Fruit fly (Drosophila melanogaster) whole organism, prepupa: Measurements from ENCODE around the gene CRIF.

Source experiments
- Blimp-1 ChIP-seq: fragments of 200-800 bp; sonication (Bioruptor generic); optimal IDR thresholded peaks from 3 replicates; lab custom pipeline; 2017; ENCODE audit warnings: missing biosample characterization, missing genetic modification characterization, mild to moderate bottlenecking, moderate library complexity, missing genetic modification reagents
- CG10631 ChIP-seq: fragments of 200-800 bp; sonication (Bioruptor generic); optimal IDR thresholded peaks from 2 replicates; lab custom pipeline; 2016; ENCODE audit warnings: missing biosample characterization, missing genetic modification characterization
- CG10669 ChIP-seq: fragments of 200-800 bp; sonication (Bioruptor generic); optimal IDR thresholded peaks from 3 replicates; lab custom pipeline; 2018; ENCODE audit warnings: missing biosample characterization, mild to moderate bottlenecking, missing genetic modification characterization, moderate library complexity
- CG11294 ChIP-seq: fragments of 200-800 bp; sonication (Bioruptor generic); IDR thresholded peaks from 2 replicates; pipeline ENCODE4 v1.3.6; 2022; ENCODE audit warnings: missing biosample characterization, missing genetic modification characterization
- CG11762 ChIP-seq: fragments of 200-800 bp; sonication (Bioruptor generic); optimal IDR thresholded peaks from 3 replicates; lab custom pipeline; 2016; ENCODE audit warnings: missing biosample characterization, missing genetic modification characterization; ENCODE audit not compliant: insufficient read depth
- CG15336 ChIP-seq: fragments of 200-800 bp; sonication (Bioruptor generic); IDR thresholded peaks from 2 replicates; pipeline ENCODE4 v1.3.6; 2022; ENCODE audit warnings: missing biosample characterization, missing genetic modification characterization
- CG1621 ChIP-seq: fragments of 200-800 bp; sonication (Bioruptor generic); optimal IDR thresholded peaks from 3 replicates; lab custom pipeline; 2018; ENCODE audit warnings: missing biosample characterization, mild to moderate bottlenecking, missing genetic modification characterization
- CG16779 ChIP-seq: fragments of 200-800 bp; sonication (Bioruptor generic); optimal IDR thresholded peaks from 3 replicates; lab custom pipeline; 2017; ENCODE audit warnings: missing biosample characterization, mild to moderate bottlenecking, missing genetic modification characterization
- CG3032 ChIP-seq: fragments of 200-800 bp; optimal IDR thresholded peaks from 2 replicates; lab custom pipeline; 2019; ENCODE audit warnings: missing biosample characterization, mild to moderate bottlenecking, missing genetic modification characterization, moderate library complexity
- CG31627 ChIP-seq: fragments of 200-800 bp; sonication (Bioruptor generic); optimal IDR thresholded peaks from 3 replicates; lab custom pipeline; 2016; ENCODE audit warnings: missing biosample characterization, missing genetic modification characterization
- CG32006 ChIP-seq: fragments of 200-800 bp; sonication (Bioruptor generic); optimal IDR thresholded peaks from 3 replicates; lab custom pipeline; 2017; ENCODE audit warnings: missing biosample characterization, mild to moderate bottlenecking, missing genetic modification characterization
- CG34406 ChIP-seq: fragments of 200-800 bp; sonication (Bioruptor generic); optimal IDR thresholded peaks from 3 replicates; lab custom pipeline; 2016; ENCODE audit warnings: missing biosample characterization, missing genetic modification characterization
- CG3919 ChIP-seq: fragments of 200-800 bp; sonication (Bioruptor generic); optimal IDR thresholded peaks from 3 replicates; lab custom pipeline; 2016; ENCODE audit warnings: missing biosample characterization, missing genetic modification characterization
- CG6163 ChIP-seq: fragments of 200-800 bp; sonication (Bioruptor generic); IDR thresholded peaks from 3 replicates; pipeline ENCODE4 v1.3.6; 2022; ENCODE audit warnings: missing biosample characterization, missing genetic modification characterization
- CG6276 ChIP-seq: fragments of 200-800 bp; sonication (Bioruptor generic); optimal IDR thresholded peaks from 2 replicates; lab custom pipeline; 2017; ENCODE audit warnings: missing biosample characterization, mild to moderate bottlenecking, missing genetic modification characterization
- CG6792 ChIP-seq: fragments of 200-800 bp; sonication (Bioruptor generic); optimal IDR thresholded peaks from 3 replicates; lab custom pipeline; 2016; ENCODE audit warnings: missing biosample characterization, missing genetic modification characterization
- CG6854 ChIP-seq: fragments of 200-800 bp; sonication (Bioruptor generic); optimal IDR thresholded peaks from 2 replicates; lab custom pipeline; 2017; ENCODE audit warnings: missing biosample characterization, mild to moderate bottlenecking, missing genetic modification characterization
- CG7368 ChIP-seq: fragments of 200-800 bp; sonication (Bioruptor generic); optimal IDR thresholded peaks from 3 replicates; lab custom pipeline; 2016; ENCODE audit warnings: missing biosample characterization, missing genetic modification characterization
- CG8119 ChIP-seq: fragments of 200-800 bp; sonication (Bioruptor generic); IDR thresholded peaks from 3 replicates; pipeline ENCODE4 v1.3.6; 2022; ENCODE audit warnings: missing biosample characterization, missing genetic modification characterization
- CG8319 ChIP-seq: fragments of 200-800 bp; sonication (Bioruptor generic); optimal IDR thresholded peaks from 3 replicates; lab custom pipeline; 2016; ENCODE audit warnings: missing biosample characterization, missing genetic modification characterization
- Eip78C ChIP-seq: fragments of 200-800 bp; sonication (Bioruptor generic); peaks from one replicate; lab custom pipeline; 2016; ENCODE audit warnings: missing biosample characterization, missing genetic modification characterization
- Eip93F ChIP-seq: fragments of 200-800 bp; sonication (Bioruptor generic); optimal IDR thresholded peaks from 2 replicates; lab custom pipeline; 2016; ENCODE audit warnings: missing biosample characterization, mild to moderate bottlenecking, missing genetic modification characterization
- Ets21C ChIP-seq: fragments of 200-800 bp; sonication (Bioruptor generic); optimal IDR thresholded peaks from 3 replicates; lab custom pipeline; 2016; ENCODE audit warnings: missing biosample characterization, missing genetic modification characterization
- Ets96B ChIP-seq: fragments of 200-800 bp; optimal IDR thresholded peaks from 2 replicates; lab custom pipeline; 2019; ENCODE audit warnings: missing biosample characterization, mild to moderate bottlenecking, missing genetic modification characterization, moderate library complexity
- Gug ChIP-seq: fragments of 200-800 bp; sonication (Bioruptor generic); IDR thresholded peaks from 2 replicates; pipeline ENCODE4 v1.3.6; 2022; ENCODE audit warnings: missing biosample characterization, missing genetic modification characterization
- Hr39 ChIP-seq: fragments of 200-800 bp; sonication (Bioruptor generic); optimal IDR thresholded peaks from 2 replicates; lab custom pipeline; 2016; ENCODE audit warnings: missing biosample characterization, missing genetic modification characterization
- Hr4 ChIP-seq: fragments of 200-800 bp; sonication (Bioruptor generic); optimal IDR thresholded peaks from 3 replicates; lab custom pipeline; 2016; ENCODE audit warnings: missing biosample characterization, missing genetic modification characterization
- Lpt ChIP-seq: fragments of 200-800 bp; sonication (Bioruptor generic); optimal IDR thresholded peaks from 3 replicates; lab custom pipeline; 2016; ENCODE audit warnings: missing biosample characterization, missing genetic modification characterization
- Met ChIP-seq: fragments of 200-800 bp; sonication (Bioruptor generic); optimal IDR thresholded peaks from 3 replicates; lab custom pipeline; 2016; ENCODE audit warnings: missing biosample characterization, missing genetic modification characterization
- OdsH ChIP-seq: fragments of 200-800 bp; sonication (Bioruptor generic); optimal IDR thresholded peaks from 3 replicates; lab custom pipeline; 2016; ENCODE audit warnings: missing biosample characterization, missing genetic modification characterization
- Smox ChIP-seq: fragments of 200-800 bp; sonication (Bioruptor generic); optimal IDR thresholded peaks from 3 replicates; lab custom pipeline; 2016; ENCODE audit warnings: missing biosample characterization, missing genetic modification characterization
- Sox102F ChIP-seq: fragments of 200-800 bp; sonication (Bioruptor generic); optimal IDR thresholded peaks from 2 replicates; lab custom pipeline; 2016; ENCODE audit warnings: missing biosample characterization, mild to moderate bottlenecking, missing genetic modification characterization
- Sox15 ChIP-seq: fragments of 200-800 bp; sonication (Bioruptor generic); optimal IDR thresholded peaks from 3 replicates; lab custom pipeline; 2016; ENCODE audit warnings: missing biosample characterization, missing genetic modification characterization
- achi ChIP-seq: fragments of 200-800 bp; sonication (Bioruptor generic); optimal IDR thresholded peaks from 3 replicates; lab custom pipeline; 2016; ENCODE audit warnings: missing biosample characterization, missing genetic modification characterization
- acj6 ChIP-seq: fragments of 200-800 bp; sonication (Bioruptor generic); optimal IDR thresholded peaks from 3 replicates; lab custom pipeline; 2016; ENCODE audit warnings: missing biosample characterization, missing genetic modification characterization
- cyc ChIP-seq: fragments of 200-800 bp; sonication (Bioruptor generic); optimal IDR thresholded peaks from 3 replicates; lab custom pipeline; 2016; ENCODE audit warnings: missing biosample characterization, missing genetic modification characterization
- dac ChIP-seq: fragments of 200-800 bp; sonication (Bioruptor generic); optimal IDR thresholded peaks from 2 replicates; lab custom pipeline; 2017; ENCODE audit warnings: missing biosample characterization, mild to moderate bottlenecking, missing genetic modification characterization
- esn ChIP-seq: fragments of 200-800 bp; sonication (Bioruptor generic); optimal IDR thresholded peaks from 2 replicates; lab custom pipeline; 2016; ENCODE audit warnings: missing biosample characterization, mild to moderate bottlenecking, missing genetic modification characterization, moderate library complexity
- fd85E ChIP-seq: fragments of 200-800 bp; sonication (Bioruptor generic); optimal IDR thresholded peaks from 3 replicates; lab custom pipeline; 2016; ENCODE audit warnings: missing biosample characterization, missing genetic modification characterization
- fkh ChIP-seq: fragments of 200-800 bp; sonication (Bioruptor generic); optimal IDR thresholded peaks from 3 replicates; lab custom pipeline; 2017; ENCODE audit warnings: missing biosample characterization, mild to moderate bottlenecking, missing genetic modification characterization, moderate library complexity
- lz ChIP-seq: fragments of 200-800 bp; sonication (Bioruptor generic); optimal IDR thresholded peaks from 3 replicates; lab custom pipeline; 2016; ENCODE audit warnings: missing biosample characterization, missing genetic modification characterization
- net ChIP-seq: fragments of 200-800 bp; sonication (Bioruptor generic); optimal IDR thresholded peaks from 3 replicates; lab custom pipeline; 2016; ENCODE audit warnings: missing biosample characterization, missing genetic modification characterization
- salr ChIP-seq, 2 experiments: fragments of 200-800 bp; sonication (Bioruptor generic); optimal IDR thresholded peaks; 3 replicates each; lab custom pipeline; 2016 to 2018; ENCODE audit warnings: missing biosample characterization in 2 of 2, missing genetic modification characterization in 2 of 2, mild to moderate bottlenecking in 1 of 2
- spab ChIP-seq: fragments of 200-800 bp; sonication (Bioruptor generic); optimal IDR thresholded peaks from 2 replicates; lab custom pipeline; 2017; ENCODE audit warnings: missing biosample characterization, mild to moderate bottlenecking, missing genetic modification characterization, missing genetic modification reagents
- ss ChIP-seq, 2 experiments: fragments of 200-800 bp; sonication (Bioruptor generic); optimal IDR thresholded peaks; 2 replicates in 1 of 2; 3 replicates in 1 of 2; lab custom pipeline; 2017 to 2018; ENCODE audit warnings: mild to moderate bottlenecking in 2 of 2, missing biosample characterization in 2 of 2, missing genetic modification characterization in 2 of 2, moderate library complexity in 1 of 2
- topi ChIP-seq: fragments of 200-800 bp; sonication (Bioruptor generic); optimal IDR thresholded peaks from 3 replicates; lab custom pipeline; 2016; ENCODE audit warnings: missing biosample characterization, missing genetic modification characterization

Gene CRIF

dm6 chr3L:21586528-21586927 is 17.8 kb upstream of the CRIF start, which contains the start of gene TfAP-2:
TfAP-2 (plus strand) TSS chr3L:21586828.
- TF ChIP-seq Sox15 (GFP tag; lab: Kevin White, UChicago) (no peak), CG16779 (no peak), Ets96B (tag; lab: Kevin White, UChicago) (no peak), Met (GFP tag; lab: Kevin White, UChicago) (no peak), Blimp-1 (GFP tag; lab: Kevin White, UChicago) (no peak), CG6276 (GFP tag; lab: Kevin White, UChicago) (no peak), Eip93F (GFP tag; lab: Kevin White, UChicago) (no peak), CG1621 (tag; lab: Kevin White, UChicago) (no peak), CG11762 (GFP tag; lab: Kevin White, UChicago) (no peak), esn (GFP tag; lab: Kevin White, UChicago) (no peak), spab (no peak), Smox (no peak), salr (GFP tag; optimal IDR thresholded peaks at IDR 0.05; lab: Kevin White, UChicago) (no peak)
- TF ChIP-seq, all 60 proteins: peak for 0

- no peak for TF ChIP-seq CG16779
- peak; percentile 28 for TF ChIP-seq Eip78C (GFP tag; lab: Kevin White, UChicago)
Measured at dm6 chr3L:21585397-21585796, 16.7 kb upstream of the CRIF start.

- TF ChIP-seq ss (GFP tag; optimal IDR thresholded peaks at IDR 0.05; lab: Kevin White, UChicago), result peak; percentile 15 to 27
- peak; percentile 28 for TF ChIP-seq Eip78C (GFP tag; lab: Kevin White, UChicago)
- no peak for TF ChIP-seq Blimp-1 (GFP tag; lab: Kevin White, UChicago)
- 0 out of 2 replicates have a peak, but pooled peaks have one; percentile 25 for TF ChIP-seq CG15336 (GFP tag; lab: Robert Waterston, UW)
- peak; percentile 37 for TF ChIP-seq CG6854 (GFP tag; lab: Kevin White, UChicago)
Measured at dm6 chr3L:21584683-21585082, 16.0 kb upstream of the CRIF start.

dm6 chr3L:21581984-21582383 is 13.3 kb upstream of the CRIF start:
- TF ChIP-seq CG34406 (GFP tag; lab: Kevin White, UChicago), result peak; percentile 11
- TF ChIP-seq CG1621 (tag; lab: Kevin White, UChicago), result no peak
- TF ChIP-seq cyc (GFP tag; lab: Kevin White, UChicago), result no peak
- no peak for TF ChIP-seq lz (GFP tag; lab: Kevin White, UChicago)
- no peak for TF ChIP-seq Sox102F (GFP tag; lab: Kevin White, UChicago)
- TF ChIP-seq CG7368, result no peak
- TF ChIP-seq CG8319, result no peak
- TF ChIP-seq Gug (GFP tag; lab: Robert Waterston, UW), result no peak
- TF ChIP-seq topi (GFP tag; lab: Kevin White, UChicago), result peak; percentile 34
- no peak for TF ChIP-seq CG11762 (GFP tag; lab: Kevin White, UChicago)
- peak; percentile 10 for TF ChIP-seq CG6792 (GFP tag; lab: Kevin White, UChicago)
- TF ChIP-seq acj6 (GFP tag; lab: Kevin White, UChicago), result no peak
- TF ChIP-seq esn (GFP tag; lab: Kevin White, UChicago), result peak; percentile 55
- no peak for TF ChIP-seq CG8119 (GFP tag; lab: Robert Waterston, UW)
- TF ChIP-seq fd85E (GFP tag; lab: Kevin White, UChicago), result no peak
- TF ChIP-seq Hr4 (GFP tag; lab: Kevin White, UChicago), result no peak
- TF ChIP-seq Met (GFP tag; lab: Kevin White, UChicago), result peak; percentile 28
- no peak for TF ChIP-seq Lpt (GFP tag; lab: Kevin White, UChicago)
- TF ChIP-seq CG11294 (GFP tag; lab: Robert Waterston, UW), result no peak
- TF ChIP-seq OdsH (GFP tag; lab: Kevin White, UChicago), result peak; percentile 38
- TF ChIP-seq CG3919, result peak; percentile 2
- TF ChIP-seq CG10669 (GFP tag; lab: Kevin White, UChicago), result peak; percentile 29
- no peak for TF ChIP-seq CG32006 (GFP tag; lab: Kevin White, UChicago)
- no peak for TF ChIP-seq Ets21C (GFP tag; lab: Kevin White, UChicago)
- TF ChIP-seq fkh (GFP tag; lab: Kevin White, UChicago), result no peak
- TF ChIP-seq achi, result peak; percentile 4
- peak; percentile 17 for TF ChIP-seq CG3032 (tag; lab: Kevin White, UChicago)
- TF ChIP-seq CG10631 (GFP tag; lab: Kevin White, UChicago), result peak; percentile 24
- TF ChIP-seq CG15336 (GFP tag; lab: Robert Waterston, UW), result no peak
- no peak for TF ChIP-seq dac (GFP tag; lab: Kevin White, UChicago)
- TF ChIP-seq net, result no peak
- no peak for TF ChIP-seq CG31627
- no peak for TF ChIP-seq Hr39 (GFP tag; lab: Kevin White, UChicago)
- TF ChIP-seq CG6163 (GFP tag; lab: Robert Waterston, UW), result no peak
- TF ChIP-seq CG6854 (GFP tag; lab: Kevin White, UChicago), result no peak
